Worm (Caenorhabditis elegans) whole organism, early embryonic: ENCODE data around the gene kbp-1.

Source experiments
- ama-1 ChIP-seq: fragments of 150-350 bp; optimal IDR thresholded peaks from 2 replicates; lab custom pipeline; 2014
- ceh-13 ChIP-seq: fragments of 200-800 bp; sonication (Bioruptor generic); optimal IDR thresholded peaks from 2 replicates; lab custom pipeline; 2018; ENCODE audit warnings: mild to moderate bottlenecking, missing genetic modification characterization, missing compliant biosample characterization
- ceh-36 ChIP-seq: sonication (generic microtip); optimal IDR thresholded peaks from 2 replicates; lab custom pipeline; 2016; ENCODE audit warnings: missing genetic modification characterization, inconsistent platforms, missing compliant biosample characterization
- ets-7 ChIP-seq: sonication (generic microtip); optimal IDR thresholded peaks from 2 replicates; lab custom pipeline; 2016; ENCODE audit warnings: missing genotype, missing genetic modification characterization, missing compliant biosample characterization
- flt-1 ChIP-seq: fragments of 200-800 bp; sonication (Bioruptor generic); IDR thresholded peaks from 2 replicates; pipeline ENCODE4 v1.3.6; 2022; ENCODE audit warnings: missing genetic modification characterization, missing compliant biosample characterization
- hmbx-1 ChIP-seq: sonication (generic microtip); optimal IDR thresholded peaks from 2 replicates; lab custom pipeline; 2016; ENCODE audit warnings: mild to moderate bottlenecking, missing genetic modification characterization, missing compliant biosample characterization
- hnd-1 ChIP-seq: sonication (generic microtip); optimal IDR thresholded peaks from 2 replicates; lab custom pipeline; 2016; ENCODE audit warnings: missing genetic modification characterization, missing compliant biosample characterization
- pes-1 ChIP-seq: fragments of 200-800 bp; sonication (Bioruptor generic); IDR thresholded peaks from 2 replicates; pipeline ENCODE4 v1.3.6; 2022; ENCODE audit warnings: missing genetic modification reagents, missing genetic modification characterization, missing compliant biosample characterization
- tbx-11 ChIP-seq: fragments of 200-800 bp; sonication (Bioruptor generic); IDR thresholded peaks from 2 replicates; pipeline ENCODE4 v1.3.6; 2022; ENCODE audit warnings: missing genetic modification characterization, missing compliant biosample characterization
- tra-4 ChIP-seq: sonication (generic microtip); optimal IDR thresholded peaks from 2 replicates; lab custom pipeline; 2017; ENCODE audit warnings: missing genetic modification characterization, missing compliant biosample characterization

ce11 chrIII:6869996-6870395, 563 bp downstream of the kbp-1 start, which contains the start of gene K04C2.8:
- TF ChIP-seq pes-1 (GFP tag; lab: Robert Waterston, UW) (no peak), ama-1 (lab: Kevin White, UChicago) (no peak), hnd-1 (tag; lab: Kevin White, UChicago) (no peak), hmbx-1 (tag; lab: Kevin White, UChicago) (no peak), tbx-11 (GFP tag; lab: Robert Waterston, UW) (no peak), flt-1 (GFP tag; lab: Robert Waterston, UW) (no peak), ceh-13 (GFP tag; lab: Kevin White, UChicago) (no peak), ceh-36 (tag; lab: Kevin White, UChicago) (no peak), ets-7 (no peak), tra-4 (tag; lab: Kevin White, UChicago) (no peak)
